Fruit fly (Drosophila melanogaster) ovary, adult (tissue): ENCODE measurements around the gene PyK.
A peak's percentile ranks its signal among the peaks of the same experiment; 100 is the strongest.

Experiments
- CG17801 ChIP-seq: fragments of 200-800 bp; optimal IDR thresholded peaks from 2 replicates; lab custom pipeline; 2019; ENCODE audit warnings: missing biosample characterization, mild to moderate bottlenecking, missing genetic modification characterization, moderate library complexity; ENCODE audit not compliant: partially characterized antibody

The PyK gene

DNA sequence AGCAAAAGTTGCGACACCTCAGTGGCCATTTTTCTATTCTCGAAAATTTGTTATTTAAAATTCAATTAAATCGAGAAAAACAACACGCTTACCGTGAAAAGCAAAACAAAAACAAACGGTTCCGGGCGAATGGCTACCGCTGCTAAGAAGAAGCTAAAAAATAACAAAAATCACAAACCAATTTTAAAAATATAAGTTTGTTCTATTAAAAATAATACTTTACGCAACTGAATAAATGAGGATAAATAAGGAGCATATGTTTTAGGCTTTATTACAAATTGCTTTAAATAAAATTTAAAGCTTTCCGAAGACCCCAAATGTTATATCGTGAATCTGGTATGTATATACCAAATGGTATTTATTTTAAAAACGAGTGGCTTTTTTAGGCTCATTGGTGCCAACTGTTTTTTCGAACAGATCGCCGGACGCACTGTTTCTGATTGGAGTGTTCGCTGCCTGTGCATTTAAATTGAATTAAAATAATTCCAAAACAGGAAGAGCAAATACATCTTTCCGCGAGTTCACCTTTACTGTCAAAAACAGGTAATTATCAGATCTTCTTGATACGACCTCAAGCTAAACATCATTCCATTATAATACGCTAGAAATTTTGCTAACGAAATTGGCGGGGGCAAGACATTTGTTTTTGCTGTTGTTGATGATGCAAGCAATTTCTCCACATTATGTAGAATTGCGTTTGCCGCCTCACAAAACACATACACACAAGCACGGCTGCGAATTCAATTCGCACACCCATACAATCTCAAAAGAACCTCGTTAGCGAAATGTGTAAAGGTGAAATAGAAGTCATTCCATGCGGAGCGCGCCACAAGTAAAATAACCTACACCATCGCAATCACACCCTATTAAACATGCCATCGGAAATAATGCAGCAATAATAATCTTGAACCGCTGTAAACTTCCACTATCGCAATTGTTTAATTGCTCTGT, at the start of gene PyK, which contains the start of gene Polr3F:
Gene PyK, plus strand, starts transcription at position 411 of the 951 bp plus-strand sequence.
Gene Polr3F, minus strand, starts transcription at position 248 of the 951 bp plus-strand sequence.
- peak; percentile 87 for TF ChIP-seq CG17801 (GFP tag; lab: Kevin White, UChicago)

DNA sequence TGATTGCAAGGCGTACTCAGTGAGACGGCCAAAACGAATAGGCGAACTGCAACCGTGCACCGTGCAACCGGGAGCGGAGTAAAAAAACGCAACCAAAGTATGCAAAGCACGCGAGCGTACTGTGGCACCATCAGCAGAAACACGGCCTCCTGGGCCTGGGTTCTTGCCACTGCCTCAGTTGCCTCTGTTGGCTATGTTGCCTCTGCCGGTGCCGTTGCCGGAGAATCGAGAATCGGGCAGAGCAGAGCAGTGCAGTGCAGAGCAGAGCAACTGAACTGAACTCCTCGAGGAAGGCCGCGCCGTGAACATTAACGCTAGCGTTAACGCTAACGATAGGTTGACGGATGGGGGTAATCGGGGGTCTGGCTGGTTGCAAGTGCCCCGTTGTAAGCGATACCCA, 43.3 kb upstream of the PyK start, which contains the start of gene CG34377:
Gene CG34377, minus strand, starts transcription at position 101 of the 400 bp plus-strand sequence.
- no peak for TF ChIP-seq CG17801 (GFP tag; lab: Kevin White, UChicago)

DNA sequence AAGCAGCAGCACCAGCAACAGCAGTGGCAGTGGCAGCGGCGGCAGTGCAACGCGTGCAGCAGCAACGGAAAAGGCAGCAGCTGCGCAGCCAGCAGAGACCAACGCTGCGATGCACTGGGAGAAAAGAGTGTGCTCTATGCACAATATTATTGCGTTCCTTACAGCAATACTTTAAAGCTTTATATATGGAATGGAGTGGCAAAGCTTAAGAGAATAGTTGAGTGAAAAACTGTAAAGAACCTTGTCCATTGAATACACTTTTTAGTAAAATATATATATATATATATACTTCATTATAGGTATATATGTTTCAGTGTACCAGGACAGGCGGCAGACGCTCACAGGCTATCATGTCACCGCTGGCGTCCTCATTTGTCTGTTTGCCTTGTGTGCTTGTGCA, 42.6 kb upstream of the PyK start:
- no peak for TF ChIP-seq CG17801 (GFP tag; lab: Kevin White, UChicago)

DNA sequence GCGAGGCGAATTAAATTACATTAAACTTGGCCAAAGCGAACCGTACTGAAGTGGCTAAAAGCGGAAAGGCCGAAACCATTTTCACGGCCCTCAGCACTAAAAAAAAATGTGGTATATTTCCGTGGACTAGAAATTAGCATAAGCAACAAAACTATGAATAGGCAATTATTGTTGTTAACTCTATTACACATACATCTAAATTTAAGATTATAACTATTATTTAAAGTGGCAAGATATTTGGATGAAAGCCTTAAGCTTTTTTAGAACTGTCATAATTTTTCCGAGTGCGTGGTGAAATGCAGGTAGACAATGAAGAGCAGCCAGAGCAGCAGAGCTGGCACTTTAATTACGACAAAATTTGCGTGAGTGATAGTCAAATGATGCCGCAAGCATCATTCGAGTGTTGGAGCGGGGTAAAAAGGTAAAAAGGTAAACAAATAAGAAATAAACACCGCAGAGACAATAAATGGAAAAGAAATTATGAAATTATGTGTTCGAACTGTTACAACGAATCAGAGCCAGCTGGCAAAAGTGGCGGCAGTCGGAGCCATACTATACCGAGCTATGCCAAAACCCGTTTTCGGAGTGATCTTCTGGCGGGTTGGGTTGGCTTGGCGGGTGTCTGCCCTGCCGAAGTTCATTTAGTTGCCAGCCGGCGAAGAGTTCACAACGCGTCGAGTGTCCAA, 38.5 kb upstream of the PyK start, which contains the start of gene CG7080:
Gene CG7080, plus strand, starts transcription at position 636 of the 686 bp plus-strand sequence.
- TF ChIP-seq CG17801 (GFP tag; lab: Kevin White, UChicago), result no peak

DNA sequence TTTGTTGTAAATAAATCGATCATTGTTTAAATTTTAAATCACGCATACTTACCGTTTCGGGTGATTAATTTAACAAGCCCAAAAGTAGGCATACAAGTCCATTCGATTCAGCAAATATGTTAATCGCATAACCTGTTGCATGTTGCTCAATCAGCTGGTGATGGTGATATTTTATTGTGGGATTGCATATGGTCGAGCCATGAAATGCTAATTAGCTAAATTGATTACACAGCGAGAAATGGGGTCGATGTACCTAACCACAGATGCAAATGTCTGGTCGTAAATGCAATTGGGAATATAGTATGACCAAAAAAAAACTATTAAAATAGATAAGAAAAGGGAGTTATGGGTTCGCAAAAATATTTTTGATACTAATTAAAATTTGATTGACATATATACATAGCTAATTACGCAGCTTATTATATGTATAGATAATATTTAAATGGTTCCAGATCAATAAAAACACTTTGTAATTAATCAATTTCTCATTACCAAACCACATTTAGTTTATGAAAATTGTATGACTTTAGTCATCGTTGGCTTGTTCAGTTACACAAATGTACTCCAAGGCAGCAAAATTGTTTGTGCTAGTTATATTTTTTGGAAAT, 36.7 kb upstream of the PyK start, which contains the start of gene CG33721:
Gene CG33721, plus strand, starts transcription at position 558 of the 608 bp plus-strand sequence.
- TF ChIP-seq CG17801 (GFP tag; lab: Kevin White, UChicago), result no peak

DNA sequence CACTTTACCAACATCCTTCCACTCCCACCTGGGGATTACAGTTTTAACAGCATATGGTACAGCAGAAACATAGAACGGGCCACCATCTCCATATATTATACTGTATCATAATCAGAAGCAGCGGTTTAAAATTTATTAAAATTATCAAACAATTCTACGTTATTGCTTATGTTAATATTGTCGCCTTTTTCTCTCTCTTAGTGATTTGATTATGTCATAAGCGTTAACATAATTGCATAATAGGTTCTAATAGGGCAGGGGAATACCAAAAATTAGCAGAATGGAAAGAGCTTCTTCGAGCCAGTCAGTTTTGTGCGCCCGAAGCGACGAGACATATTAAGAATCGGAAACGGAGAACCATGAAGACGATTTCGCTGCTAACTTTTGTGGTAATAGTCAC, 35.6 kb upstream of the PyK start, which contains the start of gene CG13862:
Gene CG13862, plus strand, starts transcription at position 301 of the 400 bp plus-strand sequence.
- TF ChIP-seq CG17801 (GFP tag; lab: Kevin White, UChicago), result no peak

DNA sequence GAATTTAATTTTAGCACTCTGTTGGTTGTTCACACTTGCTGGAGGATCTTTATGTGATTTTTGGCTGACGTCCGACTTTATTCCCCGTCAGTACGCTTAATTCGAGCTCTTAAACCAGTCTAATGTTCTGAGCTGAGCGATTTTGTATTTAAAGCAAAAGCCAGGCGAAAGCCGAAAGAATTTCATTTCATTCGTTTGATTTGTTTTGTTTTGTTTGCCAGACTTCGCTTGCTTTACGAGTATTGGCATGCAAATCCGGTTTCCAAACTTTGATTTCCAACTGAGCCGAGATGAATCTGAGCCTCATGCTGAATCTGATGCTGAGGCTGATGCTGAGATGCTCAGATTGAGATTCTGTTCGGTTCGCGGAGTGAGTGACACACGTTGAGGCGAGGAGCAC, 33.3 kb upstream of the PyK start, which contains the start of gene CG5391:
Gene CG5391, minus strand, starts transcription at position 101 of the 400 bp plus-strand sequence.
- no peak for TF ChIP-seq CG17801 (GFP tag; lab: Kevin White, UChicago)

DNA sequence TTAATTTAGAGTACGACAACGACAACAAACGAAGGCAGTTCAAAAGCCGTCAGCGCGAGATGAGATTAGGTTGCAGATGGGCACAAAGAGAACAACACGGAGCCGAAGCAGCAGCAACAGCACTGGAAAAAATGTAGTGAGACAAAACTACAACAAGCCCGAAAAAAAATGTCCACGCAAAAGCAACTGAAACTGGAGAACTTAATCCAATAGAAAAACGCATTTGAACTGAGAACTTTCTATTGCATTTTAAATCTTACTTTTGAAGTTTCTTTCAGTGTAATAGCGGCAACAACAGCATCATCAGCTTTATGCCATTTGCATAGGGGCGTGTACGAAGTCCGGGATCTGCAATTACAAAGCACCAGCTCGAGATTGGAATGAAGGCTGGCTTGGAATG, 27.8 kb upstream of the PyK start:
- no peak for TF ChIP-seq CG17801 (GFP tag; lab: Kevin White, UChicago)

DNA sequence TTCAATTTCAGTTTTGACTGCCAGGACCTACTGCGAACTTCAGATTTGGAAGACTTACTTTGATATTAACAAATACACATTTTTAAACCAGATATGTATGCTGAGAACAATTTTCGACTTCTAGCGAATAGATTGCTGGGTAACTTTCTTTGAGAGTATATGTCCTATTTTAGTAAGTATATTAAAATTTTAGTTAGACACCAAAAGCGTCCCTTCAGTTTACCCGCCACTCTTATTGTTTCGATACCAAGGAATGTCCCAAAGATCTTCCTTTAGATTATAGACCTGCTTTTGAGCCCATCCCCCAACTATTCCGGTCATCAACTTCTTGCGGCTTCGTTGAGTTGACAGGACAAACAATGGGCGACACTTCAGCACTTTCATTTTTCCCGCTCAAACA, 27.1 kb upstream of the PyK start, which contains the start of gene CG5388:
Gene CG5388, minus strand, starts transcription at position 101 of the 400 bp plus-strand sequence.
- no peak for TF ChIP-seq CG17801 (GFP tag; lab: Kevin White, UChicago)

DNA sequence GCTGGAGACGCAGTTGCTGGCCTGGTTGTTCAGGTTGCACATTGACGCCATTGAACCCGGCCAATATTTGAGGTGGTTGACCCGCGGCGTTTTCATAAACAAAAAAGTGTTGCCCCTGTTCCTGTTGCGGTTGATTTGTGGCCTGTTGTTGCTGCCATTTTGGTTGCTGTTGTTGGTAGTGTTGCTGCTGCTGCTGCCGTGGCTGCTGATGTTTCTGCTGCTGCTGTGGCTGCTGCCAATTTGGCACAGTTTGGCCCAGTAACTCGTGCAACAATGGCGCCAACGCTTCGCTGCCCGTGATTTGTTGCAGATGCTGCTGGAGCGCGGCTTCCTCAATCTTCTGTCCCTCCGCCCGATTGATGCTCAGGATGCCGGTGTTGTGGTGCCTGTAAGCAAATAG, 25.7 kb upstream of the PyK start:
- TF ChIP-seq CG17801 (GFP tag; lab: Kevin White, UChicago), result no peak

DNA sequence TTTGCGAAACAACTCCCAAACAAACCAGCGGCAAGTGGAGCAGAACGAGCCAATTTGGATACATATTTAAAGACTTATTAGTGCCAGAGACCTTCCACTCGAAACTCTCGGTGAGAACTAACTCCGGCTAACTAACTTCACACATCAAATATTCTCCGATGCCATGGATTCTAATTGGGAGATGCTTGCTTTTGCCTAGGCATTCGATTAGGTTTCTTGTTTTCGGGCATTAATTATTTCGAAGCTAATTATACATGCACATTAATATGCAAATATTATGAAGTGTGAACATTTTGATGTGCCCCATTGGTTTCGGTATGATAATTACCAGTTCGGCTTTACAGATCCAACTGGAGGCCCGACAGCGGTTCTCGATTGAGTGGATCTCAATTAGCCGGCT, 25.2 kb upstream of the PyK start, which contains the start of gene CG5386:
Gene CG5386, minus strand, starts transcription at position 101 of the 400 bp plus-strand sequence.
- TF ChIP-seq CG17801 (GFP tag; lab: Kevin White, UChicago), result no peak

DNA sequence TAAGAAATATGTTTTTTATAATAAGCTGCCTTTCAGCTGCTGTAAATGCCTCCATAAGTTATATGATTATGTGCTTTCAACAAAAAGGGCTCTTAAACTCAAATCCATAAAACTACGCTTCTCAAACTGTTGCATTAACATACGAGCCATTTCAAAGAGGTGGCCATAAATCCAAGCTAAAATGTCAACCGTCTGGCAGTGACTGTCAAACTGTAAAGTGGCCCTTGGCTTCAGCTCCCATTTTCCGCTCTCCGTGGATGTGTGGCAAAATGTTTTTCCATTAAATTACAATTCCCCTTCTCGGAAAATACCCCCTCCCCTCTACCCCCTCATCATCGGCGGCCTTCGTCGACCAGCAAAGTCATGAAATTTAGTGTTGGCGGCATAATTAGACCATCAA, 24.6 kb upstream of the PyK start:
- TF ChIP-seq CG17801 (GFP tag; lab: Kevin White, UChicago), result no peak

DNA sequence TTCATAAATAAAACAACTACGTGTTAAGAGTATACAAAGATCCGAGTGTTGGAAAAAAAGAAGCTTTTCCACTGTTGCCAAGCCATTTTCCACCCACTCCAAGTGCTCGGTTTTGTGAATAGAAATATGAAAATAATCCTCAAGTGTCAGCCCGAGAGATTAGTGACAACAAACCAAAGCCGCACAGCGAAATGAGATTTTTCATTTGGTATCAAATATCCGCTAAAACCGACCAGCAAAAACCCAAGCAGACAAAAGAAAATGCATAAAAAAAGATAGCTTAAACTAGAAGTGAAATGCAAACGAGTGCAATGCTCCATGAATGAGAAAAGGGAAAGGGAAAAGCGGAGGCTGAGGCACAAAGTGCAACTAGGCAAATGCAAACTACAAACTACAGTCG, 15.9 kb upstream of the PyK start, which contains the start of gene rdhB:
Gene rdhB, plus strand, starts transcription at position 301 of the 400 bp plus-strand sequence.
- TF ChIP-seq CG17801 (GFP tag; lab: Kevin White, UChicago), result no peak
